Fruit fly (Drosophila melanogaster) whole organism, embryonic: Measurements from ENCODE around the gene CG11668.

Experiments
- Bgb ChIP-seq: fragments of 200-800 bp; sonication (Bioruptor generic); IDR thresholded peaks from 2 replicates; pipeline ENCODE4 v1.3.6; 2022; ENCODE audit warnings: missing biosample characterization, missing genetic modification characterization; ENCODE audit not compliant: partially characterized antibody
- CG10274 ChIP-seq: fragments of 200-800 bp; sonication (Bioruptor generic); optimal IDR thresholded peaks from 3 replicates; lab custom pipeline; 2017; ENCODE audit warnings: missing biosample characterization, mild to moderate bottlenecking, missing genetic modification characterization
- CG10543 ChIP-seq: fragments of 200-800 bp; sonication (Bioruptor generic); optimal IDR thresholded peaks from 3 replicates; lab custom pipeline; 2017; ENCODE audit warnings: missing biosample characterization, mild to moderate bottlenecking, missing genetic modification characterization, moderate library complexity
- CG13296 ChIP-seq: fragments of 200-800 bp; sonication (Bioruptor generic); optimal IDR thresholded peaks from 3 replicates; lab custom pipeline; 2018; ENCODE audit warnings: missing biosample characterization, mild to moderate bottlenecking, missing genetic modification characterization
- CG15011 ChIP-seq: fragments of 200-800 bp; sonication (Bioruptor generic); optimal IDR thresholded peaks from 3 replicates; lab custom pipeline; 2018; ENCODE audit warnings: missing biosample characterization, mild to moderate bottlenecking, missing genetic modification characterization
- CG15269 ChIP-seq: fragments of 200-800 bp; sonication (Bioruptor generic); optimal IDR thresholded peaks from 2 replicates; lab custom pipeline; 2018; ENCODE audit warnings: missing biosample characterization, mild to moderate bottlenecking, missing genetic modification characterization, moderate library complexity
- CG15514 ChIP-seq: fragments of 200-800 bp; sonication (Bioruptor generic); optimal IDR thresholded peaks from 3 replicates; lab custom pipeline; 2017; ENCODE audit warnings: missing biosample characterization, missing genetic modification characterization, mild to moderate bottlenecking, moderate library complexity, missing genetic modification reagents
- CG17328 ChIP-seq: fragments of 200-800 bp; sonication (Bioruptor generic); IDR thresholded peaks from 2 replicates; pipeline ENCODE4 v1.3.6; 2022; ENCODE audit warnings: missing biosample characterization, missing genetic modification characterization
- CG17361 ChIP-seq: fragments of 200-800 bp; sonication (Bioruptor generic); IDR thresholded peaks from 3 replicates; pipeline ENCODE4 v1.3.6; 2022; ENCODE audit warnings: missing biosample characterization, missing genetic modification characterization
- CG18599 ChIP-seq: fragments of 200-800 bp; sonication (Bioruptor generic); optimal IDR thresholded peaks from 3 replicates; lab custom pipeline; 2017; ENCODE audit warnings: missing biosample characterization, missing genetic modification characterization, mild to moderate bottlenecking, moderate library complexity, missing genetic modification reagents
- CG31224 ChIP-seq: fragments of 200-800 bp; sonication (Bioruptor generic); IDR thresholded peaks from 2 replicates; pipeline ENCODE4 v1.3.6; 2022; ENCODE audit warnings: missing biosample characterization, missing genetic modification characterization
- CG33213 ChIP-seq: fragments of 200-800 bp; sonication (Bioruptor generic); optimal IDR thresholded peaks from 3 replicates; lab custom pipeline; 2016; ENCODE audit warnings: missing biosample characterization, missing genetic modification characterization
- CG34224 ChIP-seq: fragments of 200-800 bp; sonication (Bioruptor generic); IDR thresholded peaks from 3 replicates; pipeline ENCODE4 v1.3.6; 2022; ENCODE audit warnings: missing biosample characterization, missing genetic modification characterization; ENCODE audit not compliant: partially characterized antibody
- CG5180 ChIP-seq: fragments of 200-800 bp; sonication (Bioruptor generic); optimal IDR thresholded peaks from 3 replicates; lab custom pipeline; 2017; ENCODE audit warnings: missing biosample characterization, missing genetic modification characterization, mild to moderate bottlenecking, moderate library complexity, missing genetic modification reagents
- CG6654 ChIP-seq: fragments of 200-800 bp; sonication (Bioruptor generic); optimal IDR thresholded peaks from 2 replicates; lab custom pipeline; 2017; ENCODE audit warnings: missing biosample characterization, mild to moderate bottlenecking, missing genetic modification characterization
- CG9215 ChIP-seq: fragments of 200-800 bp; sonication (Bioruptor generic); IDR thresholded peaks from 2 replicates; pipeline ENCODE4 v1.3.6; 2022; ENCODE audit warnings: missing biosample characterization, missing genetic modification characterization
- CHES-1-like ChIP-seq: fragments of 200-800 bp; sonication (Bioruptor generic); optimal IDR thresholded peaks from 2 replicates; lab custom pipeline; 2016; ENCODE audit warnings: missing biosample characterization, missing genetic modification characterization
- CTCF ChIP-seq: fragments of 200-800 bp; sonication (Bioruptor generic); optimal IDR thresholded peaks from 2 replicates; lab custom pipeline; 2017; ENCODE audit warnings: missing biosample characterization, mild to moderate bottlenecking, missing genetic modification characterization, moderate library complexity
- Doc2 ChIP-seq: fragments of 200-800 bp; sonication (Bioruptor generic); IDR thresholded peaks from 2 replicates; pipeline ENCODE4 v1.3.6; 2022; ENCODE audit warnings: missing biosample characterization, missing genetic modification characterization
- GATAe ChIP-seq: fragments of 200-800 bp; sonication (Bioruptor generic); conservative IDR thresholded peaks from 2 replicates; pipeline ENCODE4 v1.3.6; 2022; ENCODE audit warnings: missing biosample characterization, missing genetic modification characterization
- Lim3 ChIP-seq: fragments of 200-800 bp; sonication (Bioruptor generic); IDR thresholded peaks from 2 replicates; pipeline ENCODE4 v1.3.6; 2022; ENCODE audit warnings: missing biosample characterization, missing genetic modification characterization
- NK7.1 ChIP-seq: fragments of 200-800 bp; sonication (Bioruptor generic); optimal IDR thresholded peaks from 3 replicates; lab custom pipeline; 2016; ENCODE audit warnings: missing biosample characterization, missing genetic modification characterization
- Neu2 ChIP-seq: fragments of 200-800 bp; sonication (Bioruptor generic); optimal IDR thresholded peaks from 3 replicates; lab custom pipeline; 2016; ENCODE audit warnings: missing biosample characterization, missing genetic modification characterization, borderline replicate concordance
- Nf-YA ChIP-seq: fragments of 200-800 bp; sonication (Bioruptor generic); IDR thresholded peaks from 2 replicates; pipeline ENCODE4 v1.3.6; 2022; ENCODE audit warnings: missing biosample characterization, missing genetic modification characterization
- NfI ChIP-seq: fragments of 200-800 bp; sonication (Bioruptor generic); optimal IDR thresholded peaks from 3 replicates; lab custom pipeline; 2018; ENCODE audit warnings: missing biosample characterization, mild to moderate bottlenecking, missing genetic modification characterization, moderate library complexity
- Optix ChIP-seq: fragments of 200-800 bp; sonication (Bioruptor generic); IDR thresholded peaks from 3 replicates; pipeline ENCODE4 v1.3.6; 2022; ENCODE audit warnings: missing biosample characterization, missing genetic modification characterization
- Pdp1 ChIP-seq, 2 experiments: fragments of 200-800 bp; sonication (Bioruptor generic); optimal IDR thresholded peaks; 3 replicates each; lab custom pipeline; 2016; ENCODE audit warnings: missing biosample characterization in 2 of 2, missing genetic modification characterization in 2 of 2, mild to moderate bottlenecking in 1 of 2, moderate library complexity in 1 of 2
- ato ChIP-seq: fragments of 200-800 bp; sonication (Bioruptor generic); IDR thresholded peaks from 2 replicates; pipeline ENCODE4 v1.3.6; 2022; ENCODE audit warnings: missing biosample characterization, missing genetic modification characterization; ENCODE audit not compliant: partially characterized antibody
- cg ChIP-seq: fragments of 200-800 bp; sonication (Bioruptor generic); optimal IDR thresholded peaks from 3 replicates; lab custom pipeline; 2019; ENCODE audit warnings: missing biosample characterization, mild to moderate bottlenecking, missing genetic modification characterization, moderate library complexity
- chinmo ChIP-seq: fragments of 200-800 bp; sonication (Bioruptor generic); IDR thresholded peaks from 4 replicates; pipeline ENCODE4 v1.3.6; 2022; ENCODE audit warnings: missing biosample characterization, missing genetic modification characterization; ENCODE audit not compliant: partially characterized antibody
- chn ChIP-seq: fragments of 200-800 bp; sonication (Bioruptor generic); optimal IDR thresholded peaks from 2 replicates; lab custom pipeline; 2016; ENCODE audit warnings: missing biosample characterization, missing genetic modification characterization
- cwo ChIP-seq: fragments of 200-800 bp; sonication (Bioruptor generic); optimal IDR thresholded peaks from 3 replicates; lab custom pipeline; 2017; ENCODE audit warnings: missing biosample characterization, missing genetic modification characterization, mild to moderate bottlenecking, moderate library complexity, missing genetic modification reagents
- da ChIP-seq: fragments of 200-800 bp; sonication (Bioruptor generic); optimal IDR thresholded peaks from 2 replicates; lab custom pipeline; 2016; ENCODE audit warnings: missing biosample characterization, missing genetic modification characterization
- en ChIP-seq: fragments of 200-800 bp; sonication (Bioruptor generic); optimal IDR thresholded peaks from 2 replicates; lab custom pipeline; 2016; ENCODE audit warnings: missing biosample characterization, missing genetic modification characterization
- fd64A ChIP-seq: fragments of 200-800 bp; sonication (Bioruptor generic); optimal IDR thresholded peaks from 3 replicates; lab custom pipeline; 2018; ENCODE audit warnings: missing biosample characterization, mild to moderate bottlenecking, missing genetic modification characterization
- gce ChIP-seq: fragments of 200-800 bp; sonication (Bioruptor generic); IDR thresholded peaks from 3 replicates; pipeline ENCODE4 v1.3.6; 2022; ENCODE audit warnings: missing biosample characterization, missing genetic modification characterization
- gem ChIP-seq: fragments of 200-800 bp; sonication (Bioruptor generic); optimal IDR thresholded peaks from 2 replicates; lab custom pipeline; 2019; ENCODE audit warnings: missing biosample characterization, mild to moderate bottlenecking, missing genetic modification characterization, moderate library complexity
- lola ChIP-seq, 3 experiments: fragments of >200 bp in 2 of 3; fragments of 200-800 bp in 1 of 3; sonication (Bioruptor generic) in 1 of 3; optimal IDR thresholded peaks; 2 replicates each; lab custom pipeline; 2017 to 2019; ENCODE audit warnings: missing biosample characterization in 3 of 3, missing genetic modification characterization in 3 of 3, mild to moderate bottlenecking in 1 of 3, moderate library complexity in 1 of 3
- nerfin-1 ChIP-seq: fragments of 200-800 bp; sonication (Bioruptor generic); optimal IDR thresholded peaks from 3 replicates; lab custom pipeline; 2019; ENCODE audit warnings: missing biosample characterization, mild to moderate bottlenecking, missing genetic modification characterization, moderate library complexity
- pan ChIP-seq, 4 experiments: fragments of >200 bp in 3 of 4; fragments of 200-800 bp in 1 of 4; sonication (Bioruptor generic) in 1 of 4; optimal IDR thresholded peaks in 3 of 4; IDR thresholded peaks in 1 of 4; 2 replicates each; pipeline versions ENCODE4 v1.3.6 to Lab custom; 2017 to 2022; ENCODE audit warnings: missing biosample characterization in 2 of 4, missing genetic modification characterization in 2 of 4, mixed read lengths in 1 of 4
- pb ChIP-seq: fragments of 200-800 bp; sonication (Bioruptor generic); optimal IDR thresholded peaks from 3 replicates; lab custom pipeline; 2016; ENCODE audit warnings: missing biosample characterization, missing genetic modification characterization
- sens ChIP-seq: fragments of 200-800 bp; sonication (Bioruptor generic); peaks from one replicate; lab custom pipeline; 2016; ENCODE audit warnings: missing biosample characterization, missing genetic modification characterization
- sima ChIP-seq: fragments of 200-800 bp; sonication (Bioruptor generic); optimal IDR thresholded peaks from 2 replicates; lab custom pipeline; 2016; ENCODE audit warnings: missing biosample characterization, missing genetic modification characterization
- tll ChIP-seq, 2 experiments: fragments of 200-800 bp in 1 of 2; fragments of >200 bp in 1 of 2; sonication (Bioruptor generic) in 1 of 2; optimal IDR thresholded peaks; 2 replicates each; lab custom pipeline; 2017 to 2019; ENCODE audit warnings: missing biosample characterization in 2 of 2, missing genetic modification characterization in 2 of 2, mild to moderate bottlenecking in 1 of 2, moderate library complexity in 1 of 2
- trem ChIP-seq: fragments of 200-800 bp; optimal IDR thresholded peaks from 3 replicates; lab custom pipeline; 2019; ENCODE audit warnings: missing biosample characterization, mild to moderate bottlenecking, missing genetic modification characterization, moderate library complexity
- tup ChIP-seq: fragments of 200-800 bp; sonication (Bioruptor generic); optimal IDR thresholded peaks from 2 replicates; lab custom pipeline; 2016; ENCODE audit warnings: missing biosample characterization, mild to moderate bottlenecking, missing genetic modification characterization, moderate library complexity
- zen2 ChIP-seq: fragments of 200-800 bp; sonication (Bioruptor generic); IDR thresholded peaks from 3 replicates; pipeline ENCODE4 v1.3.6; 2022; ENCODE audit warnings: missing biosample characterization, missing genetic modification characterization; ENCODE audit not compliant: partially characterized antibody
- zfh2 ChIP-seq: fragments of 200-800 bp; sonication (Bioruptor generic); optimal IDR thresholded peaks from 2 replicates; lab custom pipeline; 2016; ENCODE audit warnings: missing biosample characterization, missing genetic modification characterization

The CG11668 gene

dm6 chr3R:13010905-13011620, 27.1 kb upstream of the CG11668 start, which contains the start of gene CG8031 (continued):
- no peak for TF ChIP-seq CG13296 (GFP tag; lab: Kevin White, UChicago)
- no peak for TF ChIP-seq CTCF (GFP tag; lab: Kevin White, UChicago)
- no peak for TF ChIP-seq Nf-YA (GFP tag; lab: Robert Waterston, UW)
- no peak for TF ChIP-seq CG10274 (GFP tag; lab: Kevin White, UChicago)
- TF ChIP-seq CG15514 (GFP tag; lab: Kevin White, UChicago) = no peak
- TF ChIP-seq tll (GFP tag; optimal IDR thresholded peaks at IDR 0.05; lab: Kevin White, UChicago) = peak in 1 of 2 experiments; percentile 5
- TF ChIP-seq NK7.1 = no peak
- no peak for TF ChIP-seq tup (GFP tag; lab: Kevin White, UChicago)
- no peak for TF ChIP-seq gce (GFP tag; lab: Robert Waterston, UW)
- no peak for TF ChIP-seq Neu2 (GFP tag; lab: Kevin White, UChicago)
- no peak for TF ChIP-seq CG33213 (GFP tag; lab: Kevin White, UChicago)
- TF ChIP-seq CG31224 = no peak
- peak; percentile 91; the same call in 3 of the 4 replicates for TF ChIP-seq chinmo
- no peak for TF ChIP-seq CG6654 (GFP tag; lab: Kevin White, UChicago)
- TF ChIP-seq sima (GFP tag; lab: Kevin White, UChicago) = no peak
- TF ChIP-seq Bgb (GFP tag; lab: Robert Waterston, UW) = 0 out of 2 replicates have a peak, but pooled peaks have one; percentile 17
- TF ChIP-seq CG15269 (tag; lab: Kevin White, UChicago) = no peak
- no peak for TF ChIP-seq NfI (GFP tag; lab: Kevin White, UChicago)
- no peak for TF ChIP-seq CG17328 (GFP tag; lab: Robert Waterston, UW)
- no peak for TF ChIP-seq CG15011
- no peak for TF ChIP-seq chn (GFP tag; lab: Kevin White, UChicago)
- no peak for TF ChIP-seq cwo
- no peak for TF ChIP-seq nerfin-1 (tag; lab: Kevin White, UChicago)
- no peak for TF ChIP-seq CG9215 (GFP tag; lab: Robert Waterston, UW)
- no peak for TF ChIP-seq zfh2
- TF ChIP-seq trem (tag; lab: Kevin White, UChicago) = peak; percentile 26
- TF ChIP-seq CG17361 = no peak
- TF ChIP-seq pan (optimal IDR thresholded peaks at IDR 0.05; lab: Kevin White, UChicago) = no peak
- TF ChIP-seq pan (GFP tag; optimal IDR thresholded peaks at IDR 0.05 in 1 of 2, IDR thresholded peaks at IDR 0.05 in 1 of 2) = no peak
- no peak for TF ChIP-seq en (GFP tag; lab: Kevin White, UChicago)
- no peak for TF ChIP-seq gem (tag; lab: Kevin White, UChicago)
- TF ChIP-seq CG10543 (GFP tag; lab: Kevin White, UChicago) = no peak
- peak; percentile 28; the same call in 2 of the 3 replicates for TF ChIP-seq CG34224 (GFP tag; lab: Robert Waterston, UW)
- no peak for TF ChIP-seq Optix
- peak in 1 of 3 experiments; percentile 14 for TF ChIP-seq lola (GFP tag; optimal IDR thresholded peaks at IDR 0.05; lab: Kevin White, UChicago)
- TF ChIP-seq CHES-1-like (GFP tag; lab: Kevin White, UChicago) = no peak
- no peak for TF ChIP-seq Doc2 (GFP tag; lab: Robert Waterston, UW)
- TF ChIP-seq CG18599 (GFP tag; lab: Kevin White, UChicago) = no peak
- no peak for TF ChIP-seq GATAe (GFP tag; lab: Robert Waterston, UW)
- no peak for TF ChIP-seq fd64A (GFP tag; lab: Kevin White, UChicago)
- no peak for TF ChIP-seq ato
- TF ChIP-seq zen2 (GFP tag; lab: Robert Waterston, UW) = no peak
- no peak for TF ChIP-seq Lim3
- no peak for TF ChIP-seq Pdp1 (GFP tag; optimal IDR thresholded peaks at IDR 0.05; lab: Kevin White, UChicago)
- TF ChIP-seq pb = no peak
- TF ChIP-seq sens (GFP tag; lab: Kevin White, UChicago) = no peak
- no peak for TF ChIP-seq da (GFP tag; lab: Kevin White, UChicago)
- peak; percentile 97 for TF ChIP-seq cg
- no peak for TF ChIP-seq CG5180 (GFP tag; lab: Kevin White, UChicago)
